Worm (Caenorhabditis elegans): ENCODE measurements around the gene sel-2.

sel-2 gene

ce11 chrIII:4649363-4649768 lies 37.2 kb upstream of the sel-2 start (continued):
- no peak for TF ChIP-seq ceh-91 (GFP tag; IDR thresholded peaks at IDR 0.05)
- no peak for TF ChIP-seq hlh-12 (tag; optimal IDR thresholded peaks at IDR 0.05)
- TF ChIP-seq ceh-100 (GFP tag; IDR thresholded peaks at IDR 0.05) = peak; percentile 37; the same call in 1 of the 2 replicates
- TF ChIP-seq ztf-3 (GFP tag; optimal IDR thresholded peaks at IDR 0.05) = peak; percentile 56
- TF ChIP-seq unc-62 (GFP tag; optimal IDR thresholded peaks at IDR 0.05) = peak; percentile 83
- TF ChIP-seq egrh-3 (GFP tag; IDR thresholded peaks at IDR 0.05) = peak; percentile 10; the same call in 1 of the 2 replicates
- TF ChIP-seq ceh-27 (GFP tag; optimal IDR thresholded peaks at IDR 0.05) = peak; percentile 90
- no peak; the same call in 1 of the 2 replicates for TF ChIP-seq C17E4.6 (GFP tag; IDR thresholded peaks at IDR 0.05)
- no peak for TF ChIP-seq B0019.2 (GFP tag; conservative IDR thresholded peaks at IDR 0.05)
- TF ChIP-seq F37B4.10 (GFP tag; IDR thresholded peaks at IDR 0.05) = 0 out of 2 replicates have a peak, but pooled peaks have one; percentile 46
- TF ChIP-seq F52B5.7 (tag; optimal IDR thresholded peaks at IDR 0.05) = no peak
- no peak for TF ChIP-seq dpl-1 (GFP tag; optimal IDR thresholded peaks at IDR 0.05)
- no peak for TF ChIP-seq ceh-40 (GFP tag; IDR thresholded peaks at IDR 0.05)
- TF ChIP-seq B0336.3 (GFP tag; IDR thresholded peaks at IDR 0.05) = peak; percentile 93
- no peak for TF ChIP-seq rec-8 (tag; optimal IDR thresholded peaks at IDR 0.05)
- peak; percentile 86 for TF ChIP-seq F22D6.2 (tag; optimal IDR thresholded peaks at IDR 0.05)
- peak; percentile 85 for TF ChIP-seq tlf-1 (GFP tag; optimal IDR thresholded peaks at IDR 0.05)
- TF ChIP-seq attf-6 (GFP tag; IDR thresholded peaks at IDR 0.05) = no peak
- TF ChIP-seq F57C9.4 (tag; optimal IDR thresholded peaks at IDR 0.05) = no peak
- peak; percentile 37; the same call in 1 of the 2 replicates for TF ChIP-seq cebp-1 (GFP tag; IDR thresholded peaks at IDR 0.05)
- peak; percentile 93 for TF ChIP-seq cebp-1 (tag; optimal IDR thresholded peaks at IDR 0.05)
- peak; percentile 60; the same call in 1 of the 2 replicates for TF ChIP-seq attf-3 (GFP tag; conservative IDR thresholded peaks at IDR 0.05)
- TF ChIP-seq sptf-2 (GFP tag; optimal IDR thresholded peaks at IDR 0.05) = peak; percentile 22
- TF ChIP-seq ztf-25 (GFP tag; IDR thresholded peaks at IDR 0.05) = no peak
- peak; percentile 91 for TF ChIP-seq lin-40 (tag; optimal IDR thresholded peaks at IDR 0.05)
- TF ChIP-seq nhr-90 (tag; optimal IDR thresholded peaks at IDR 0.05) = peak; percentile 92
- TF ChIP-seq lir-1 (GFP tag; conservative IDR thresholded peaks at IDR 0.05) = peak; percentile 71; the same call in 1 of the 2 replicates
- TF ChIP-seq tbp1 (GFP tag; optimal IDR thresholded peaks at IDR 0.05) = peak; percentile 70
- no peak for TF ChIP-seq F33H1.4 (GFP tag; IDR thresholded peaks at IDR 0.05)
- TF ChIP-seq hsf-1 (GFP tag; IDR thresholded peaks at IDR 0.05) = 0 out of 2 replicates have a peak, but pooled peaks have one; percentile 35
- peak; percentile 17 for TF ChIP-seq F23B12.7 (tag; optimal IDR thresholded peaks at IDR 0.05; ENCODE audit: insufficient read depth)
- peak; percentile 53; the same call in 1 of the 2 replicates for TF ChIP-seq Y53G8AR.9 (GFP tag; conservative IDR thresholded peaks at IDR 0.05)
- no peak for TF ChIP-seq tbx-9 (tag; optimal IDR thresholded peaks at IDR 0.05; ENCODE audit: borderline replicate concordance)
- TF ChIP-seq ceh-58 (GFP tag; IDR thresholded peaks at IDR 0.05) = no peak
- no peak for TF ChIP-seq Y79H2A.3 (GFP tag; conservative IDR thresholded peaks at IDR 0.05)
- peak; percentile 94 for TF ChIP-seq ztf-26 (tag; optimal IDR thresholded peaks at IDR 0.05)
- TF ChIP-seq C06A6.2 (GFP tag; conservative IDR thresholded peaks at IDR 0.05) = peak; percentile 84
- no peak for TF ChIP-seq madf-6 (GFP tag; IDR thresholded peaks at IDR 0.05)
- TF ChIP-seq aptf-3 (GFP tag; IDR thresholded peaks at IDR 0.05) = no peak
- peak; percentile 89 for TF ChIP-seq chd-7 (tag; optimal IDR thresholded peaks at IDR 0.05)
- peak; percentile 46 for TF ChIP-seq rcor-1 (GFP tag; IDR thresholded peaks at IDR 0.05)
- no peak for TF ChIP-seq ccch-3 (GFP tag; optimal IDR thresholded peaks at IDR 0.05)
- no peak for TF ChIP-seq lsy-27 (tag; optimal IDR thresholded peaks at IDR 0.05; ENCODE audit: borderline replicate concordance, insufficient read depth)
- TF ChIP-seq snpc-4 (GFP tag; optimal IDR thresholded peaks at IDR 0.05) = peak; percentile 16
- TF ChIP-seq snpc-4 (tag; optimal IDR thresholded peaks at IDR 0.05) = peak; percentile 33 to 71 (median 52)
- TF ChIP-seq D2030.7 (GFP tag; IDR thresholded peaks at IDR 0.05) = no peak
- no peak for TF ChIP-seq nfya-2 (GFP tag; IDR thresholded peaks at IDR 0.05)
- peak; percentile 87 for TF ChIP-seq ZK185.1 (tag; optimal IDR thresholded peaks at IDR 0.05; ENCODE audit: poor library complexity, severe bottlenecking)
- peak; percentile 82 for TF ChIP-seq K11D2.4 (GFP tag; IDR thresholded peaks at IDR 0.05)
